Worm (Caenorhabditis elegans) whole organism, L4/young adult: ENCODE results near the gene T19C3.5.

Experiments
- dao-5 ChIP-seq: sonication (generic microtip); optimal IDR thresholded peaks from 2 replicates; lab custom pipeline; 2016; ENCODE audit warnings: missing genotype, missing genetic modification characterization, moderate library complexity, missing compliant biosample characterization
- him-1 ChIP-seq: sonication (generic microtip); optimal IDR thresholded peaks from 2 replicates; lab custom pipeline; 2016; ENCODE audit warnings: missing genotype, missing genetic modification reagents, missing genetic modification characterization, missing compliant biosample characterization

DNA sequence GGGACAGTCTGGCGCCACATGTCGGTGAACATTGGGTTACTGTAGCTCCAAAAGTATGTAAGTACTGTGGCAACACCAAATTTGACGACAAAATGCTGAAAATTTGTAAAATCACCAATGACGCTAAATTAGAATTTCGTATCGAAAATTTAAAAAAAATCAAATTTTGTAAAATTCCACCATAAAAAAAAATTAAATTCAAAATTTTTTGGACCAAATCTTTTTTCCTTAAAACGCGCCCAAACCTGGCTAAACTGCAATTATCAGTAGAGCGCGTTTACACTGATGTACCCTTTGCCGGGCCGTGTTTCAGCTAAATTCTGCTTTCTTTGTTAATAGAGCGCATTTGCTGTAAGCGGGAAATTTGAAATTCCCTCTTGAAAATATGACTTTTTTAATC lies 3.7 kb upstream of the T19C3.5 start, which contains the start of gene T19C3.6:
- TF ChIP-seq dao-5 (no peak), him-1 (tag; lab: Kevin White, UChicago) (no peak)
